Fruit fly (Drosophila melanogaster): ENCODE results near the gene Sgf11.

dm6 chr3L:18653737-18654136, 27.9 kb downstream of the Sgf11 start:
- no peak for TF ChIP-seq CG12768 (GFP tag; optimal IDR thresholded peaks at IDR 0.05)
- no peak for TF ChIP-seq CG5204 (GFP tag; optimal IDR thresholded peaks at IDR 0.05)
- TF ChIP-seq toe (GFP tag; optimal IDR thresholded peaks at IDR 0.05), result no peak
- no peak for TF ChIP-seq Crg-1 (GFP tag; optimal IDR thresholded peaks at IDR 0.05)
- TF ChIP-seq CG11617 (GFP tag; optimal IDR thresholded peaks at IDR 0.05), result no peak
- no peak for TF ChIP-seq cic (GFP tag; optimal IDR thresholded peaks at IDR 0.05)
- no peak for TF ChIP-seq CG7101 (tag; optimal IDR thresholded peaks at IDR 0.05)
- TF ChIP-seq CG7045 (GFP tag; optimal IDR thresholded peaks at IDR 0.05), result no peak
- no peak for TF ChIP-seq bab1 (GFP tag; optimal IDR thresholded peaks at IDR 0.05)
- no peak for TF ChIP-seq CG14711 (tag; optimal IDR thresholded peaks at IDR 0.05)
- no peak for TF ChIP-seq ovo (GFP tag; optimal IDR thresholded peaks at IDR 0.05)
- peak; percentile 49 for TF ChIP-seq kay (GFP tag; ENCODE audit: borderline replicate concordance)
- TF ChIP-seq CG33017 (tag; optimal IDR thresholded peaks at IDR 0.05), result no peak
